Fruit fly (Drosophila melanogaster) whole organism, embryonic: ENCODE measurements around the gene CG16903.

Experiments
- CG10274 ChIP-seq: fragments of 200-800 bp; sonication (Bioruptor generic); optimal IDR thresholded peaks from 3 replicates; lab custom pipeline; 2017; ENCODE audit warnings: missing biosample characterization, mild to moderate bottlenecking, missing genetic modification characterization
- CG11456 ChIP-seq: fragments of 200-800 bp; sonication (Bioruptor generic); IDR thresholded peaks from 3 replicates; pipeline ENCODE4 v1.3.6; 2022; ENCODE audit warnings: missing biosample characterization, missing genetic modification characterization
- CG11723 ChIP-seq: fragments of 200-800 bp; sonication (Bioruptor generic); optimal IDR thresholded peaks from 2 replicates; lab custom pipeline; 2017; ENCODE audit warnings: missing biosample characterization, mild to moderate bottlenecking, missing genetic modification characterization
- CG12071 ChIP-seq: fragments of 200-800 bp; sonication (Bioruptor generic); optimal IDR thresholded peaks from 3 replicates; lab custom pipeline; 2018; ENCODE audit warnings: missing biosample characterization, mild to moderate bottlenecking, missing genetic modification characterization
- CG12391 ChIP-seq: fragments of 200-800 bp; sonication (Bioruptor generic); optimal IDR thresholded peaks from 3 replicates; lab custom pipeline; 2018; ENCODE audit warnings: missing biosample characterization, mild to moderate bottlenecking, missing genetic modification characterization, moderate library complexity
- CG12769 ChIP-seq: fragments of 200-800 bp; sonication (Bioruptor generic); optimal IDR thresholded peaks from 2 replicates; lab custom pipeline; 2019; ENCODE audit warnings: missing biosample characterization, mild to moderate bottlenecking, missing genetic modification characterization, moderate library complexity
- CG14050 ChIP-seq: fragments of 200-800 bp; sonication (Bioruptor generic); IDR thresholded peaks from 3 replicates; pipeline ENCODE4 v1.3.6; 2022; ENCODE audit warnings: missing biosample characterization, missing genetic modification characterization
- CG14667 ChIP-seq: fragments of 200-800 bp; sonication (Bioruptor generic); IDR thresholded peaks from 2 replicates; pipeline ENCODE4 v1.3.6; 2022; ENCODE audit warnings: missing biosample characterization, missing genetic modification characterization
- CG15073 ChIP-seq: fragments of 200-800 bp; sonication (Bioruptor generic); optimal IDR thresholded peaks from 2 replicates; lab custom pipeline; 2016; ENCODE audit warnings: missing biosample characterization, missing genetic modification characterization
- CG1529 ChIP-seq: fragments of 200-800 bp; sonication (Bioruptor generic); optimal IDR thresholded peaks from 3 replicates; lab custom pipeline; 2018; ENCODE audit warnings: missing biosample characterization, missing genetic modification characterization
- CG15696 ChIP-seq: fragments of 200-800 bp; sonication (Bioruptor generic); optimal IDR thresholded peaks from 2 replicates; lab custom pipeline; 2019; ENCODE audit warnings: missing biosample characterization, mild to moderate bottlenecking, missing genetic modification characterization, moderate library complexity
- CG17802 ChIP-seq: fragments of 200-800 bp; sonication (Bioruptor generic); optimal IDR thresholded peaks from 2 replicates; lab custom pipeline; 2018; ENCODE audit warnings: missing biosample characterization, mild to moderate bottlenecking, missing genetic modification characterization, moderate library complexity
- CG1792 ChIP-seq: fragments of 200-800 bp; sonication (Bioruptor generic); optimal IDR thresholded peaks from 2 replicates; lab custom pipeline; 2016; ENCODE audit warnings: missing biosample characterization, missing genetic modification characterization
- CG2120 ChIP-seq: fragments of 200-800 bp; sonication (Bioruptor generic); optimal IDR thresholded peaks from 3 replicates; lab custom pipeline; 2016; ENCODE audit warnings: missing biosample characterization, missing genetic modification characterization
- CG2202 ChIP-seq: fragments of 200-800 bp; sonication (Bioruptor generic); optimal IDR thresholded peaks from 2 replicates; lab custom pipeline; 2018; ENCODE audit warnings: missing biosample characterization, mild to moderate bottlenecking, missing genetic modification characterization
- CG30020 ChIP-seq: fragments of 200-800 bp; optimal IDR thresholded peaks from 2 replicates; lab custom pipeline; 2019; ENCODE audit warnings: missing biosample characterization, mild to moderate bottlenecking, missing genetic modification characterization, moderate library complexity
- CG30403 ChIP-seq: fragments of 200-800 bp; sonication (Bioruptor generic); optimal IDR thresholded peaks from 3 replicates; lab custom pipeline; 2016; ENCODE audit warnings: missing biosample characterization, missing genetic modification characterization
- CG34376 ChIP-seq: fragments of 200-800 bp; sonication (Bioruptor generic); optimal IDR thresholded peaks from 2 replicates; lab custom pipeline; 2018; ENCODE audit warnings: missing biosample characterization, mild to moderate bottlenecking, missing genetic modification characterization
- CG7271 ChIP-seq: fragments of 200-800 bp; sonication (Bioruptor generic); optimal IDR thresholded peaks from 2 replicates; lab custom pipeline; 2018; ENCODE audit warnings: missing biosample characterization, mild to moderate bottlenecking, missing genetic modification characterization, moderate library complexity
- CG7357 ChIP-seq: fragments of 200-800 bp; sonication (Bioruptor generic); IDR thresholded peaks from 3 replicates; pipeline ENCODE4 v1.3.6; 2022; ENCODE audit warnings: missing biosample characterization, missing genetic modification characterization
- CG7372 ChIP-seq: fragments of 200-800 bp; sonication (Bioruptor generic); IDR thresholded peaks from 2 replicates; pipeline ENCODE4 v1.3.6; 2022; ENCODE audit warnings: missing biosample characterization, missing genetic modification characterization
- CG9609 ChIP-seq: fragments of 200-800 bp; sonication (Bioruptor generic); optimal IDR thresholded peaks from 3 replicates; lab custom pipeline; 2016; ENCODE audit warnings: missing biosample characterization, missing genetic modification characterization
- CG9797 ChIP-seq: fragments of 200-800 bp; sonication (Bioruptor generic); optimal IDR thresholded peaks from 3 replicates; lab custom pipeline; 2018; ENCODE audit warnings: missing biosample characterization, mild to moderate bottlenecking, missing genetic modification characterization
- D19B ChIP-seq: fragments of 200-800 bp; sonication (Bioruptor generic); optimal IDR thresholded peaks from 2 replicates; lab custom pipeline; 2017; ENCODE audit warnings: missing biosample characterization, mild to moderate bottlenecking, missing genetic modification characterization
- Dip2 ChIP-seq: fragments of 200-800 bp; sonication (Bioruptor generic); IDR thresholded peaks from 2 replicates; pipeline ENCODE4 v1.3.6; 2022; ENCODE audit warnings: missing biosample characterization, missing genetic modification characterization
- Doc3 ChIP-seq: fragments of 200-800 bp; sonication (Bioruptor generic); IDR thresholded peaks from 3 replicates; pipeline ENCODE4 v1.3.6; 2022; ENCODE audit warnings: missing biosample characterization, missing genetic modification characterization; ENCODE audit not compliant: partially characterized antibody
- E2f1 ChIP-seq: fragments of 200-800 bp; sonication (Bioruptor generic); IDR thresholded peaks from 2 replicates; pipeline ENCODE4 v1.3.6; 2022; ENCODE audit warnings: missing biosample characterization, missing genetic modification characterization
- E2f2 ChIP-seq: fragments of 200-800 bp; sonication (Bioruptor generic); IDR thresholded peaks from 2 replicates; pipeline ENCODE4 v1.3.6; 2022; ENCODE audit warnings: missing biosample characterization, missing genetic modification characterization
- Ets65A ChIP-seq: fragments of 200-800 bp; sonication (Bioruptor generic); peaks from one replicate; lab custom pipeline; 2016; ENCODE audit warnings: missing biosample characterization, missing genetic modification characterization
- Fer2 ChIP-seq: fragments of 200-800 bp; sonication (Bioruptor generic); optimal IDR thresholded peaks from 2 replicates; lab custom pipeline; 2018; ENCODE audit warnings: missing biosample characterization, mild to moderate bottlenecking, missing genetic modification characterization, moderate library complexity
- Gug ChIP-seq: fragments of 200-800 bp; sonication (Bioruptor generic); IDR thresholded peaks from 4 replicates; pipeline ENCODE4 v1.3.6; 2022; ENCODE audit warnings: missing biosample characterization, missing genetic modification characterization
- H2.0 ChIP-seq: fragments of 200-800 bp; sonication (Bioruptor generic); IDR thresholded peaks from 2 replicates; pipeline ENCODE4 v1.3.6; 2022; ENCODE audit warnings: missing biosample characterization, missing genetic modification characterization
- NC2α ChIP-seq: fragments of 200-800 bp; sonication (Bioruptor generic); optimal IDR thresholded peaks from 2 replicates; lab custom pipeline; 2016; ENCODE audit warnings: missing biosample characterization, missing genetic modification characterization
- Nf-YC ChIP-seq: fragments of 200-800 bp; optimal IDR thresholded peaks from 3 replicates; lab custom pipeline; 2019; ENCODE audit warnings: missing biosample characterization, mild to moderate bottlenecking, missing genetic modification characterization, moderate library complexity
- Rfx ChIP-seq: fragments of 200-800 bp; sonication (Bioruptor generic); IDR thresholded peaks from 2 replicates; pipeline ENCODE4 v1.3.6; 2022; ENCODE audit warnings: missing biosample characterization, missing genetic modification characterization
- Rx ChIP-seq: fragments of 200-800 bp; sonication (Bioruptor generic); IDR thresholded peaks from 2 replicates; pipeline ENCODE4 v1.3.6; 2022; ENCODE audit warnings: missing biosample characterization, missing genetic modification characterization
- Sry-δ ChIP-seq: fragments of 200-800 bp; sonication (Bioruptor generic); optimal IDR thresholded peaks from 2 replicates; lab custom pipeline; 2016; ENCODE audit warnings: missing biosample characterization, missing genetic modification characterization
- YL-1 ChIP-seq: fragments of 200-800 bp; sonication (Bioruptor generic); optimal IDR thresholded peaks from 3 replicates; lab custom pipeline; 2017; ENCODE audit warnings: missing biosample characterization, mild to moderate bottlenecking, missing genetic modification characterization
- chn ChIP-seq: fragments of 200-800 bp; sonication (Bioruptor generic); optimal IDR thresholded peaks from 2 replicates; lab custom pipeline; 2016; ENCODE audit warnings: missing biosample characterization, missing genetic modification characterization
- ci ChIP-seq: fragments of 200-800 bp; sonication (Bioruptor generic); IDR thresholded peaks from 3 replicates; pipeline ENCODE4 v1.3.6; 2022; ENCODE audit warnings: missing biosample characterization, missing genetic modification characterization
- dimm ChIP-seq: fragments of 200-800 bp; sonication (Bioruptor generic); IDR thresholded peaks from 2 replicates; pipeline ENCODE4 v1.3.6; 2022; ENCODE audit warnings: missing biosample characterization, missing genetic modification characterization
- esg ChIP-seq: fragments of 200-800 bp; sonication (Bioruptor generic); conservative IDR thresholded peaks from 2 replicates; pipeline ENCODE4 v1.3.6; 2022; ENCODE audit warnings: missing biosample characterization, missing genetic modification characterization
- eve ChIP-seq, 2 experiments: fragments of >200 bp; optimal IDR thresholded peaks; 2 replicates each; lab custom pipeline; 2017; ENCODE audit warnings: missing biosample characterization in 2 of 2, missing genetic modification characterization in 2 of 2
- gem ChIP-seq: fragments of 200-800 bp; sonication (Bioruptor generic); optimal IDR thresholded peaks from 2 replicates; lab custom pipeline; 2019; ENCODE audit warnings: missing biosample characterization, mild to moderate bottlenecking, missing genetic modification characterization, moderate library complexity
- gsb ChIP-seq: fragments of 200-800 bp; sonication (Bioruptor generic); IDR thresholded peaks from 2 replicates; pipeline ENCODE4 v1.3.6; 2022; ENCODE audit warnings: missing biosample characterization, missing genetic modification characterization
- otp ChIP-seq: fragments of 200-800 bp; sonication (Bioruptor generic); IDR thresholded peaks from 3 replicates; pipeline ENCODE4, ENCODE4 v1.3.6; 2022; ENCODE audit warnings: missing biosample characterization, missing genetic modification characterization
- psq ChIP-seq: fragments of 200-800 bp; sonication (Bioruptor generic); optimal IDR thresholded peaks from 2 replicates; lab custom pipeline; 2017; ENCODE audit warnings: missing biosample characterization, missing genetic modification characterization
- schlank ChIP-seq: fragments of 200-800 bp; sonication (Bioruptor generic); optimal IDR thresholded peaks from 2 replicates; lab custom pipeline; 2018; ENCODE audit warnings: missing biosample characterization, mild to moderate bottlenecking, missing genetic modification characterization
- tll ChIP-seq, 2 experiments: fragments of 200-800 bp in 1 of 2; fragments of >200 bp in 1 of 2; sonication (Bioruptor generic) in 1 of 2; optimal IDR thresholded peaks; 2 replicates each; lab custom pipeline; 2017 to 2019; ENCODE audit warnings: missing biosample characterization in 2 of 2, missing genetic modification characterization in 2 of 2, mild to moderate bottlenecking in 1 of 2, moderate library complexity in 1 of 2
- wek ChIP-seq: fragments of 200-800 bp; sonication (Bioruptor generic); optimal IDR thresholded peaks from 3 replicates; lab custom pipeline; 2018; ENCODE audit warnings: missing biosample characterization, mild to moderate bottlenecking, missing genetic modification characterization, moderate library complexity
- zf30C ChIP-seq: fragments of 200-800 bp; sonication (Bioruptor generic); optimal IDR thresholded peaks from 3 replicates; lab custom pipeline; 2018; ENCODE audit warnings: missing biosample characterization, mild to moderate bottlenecking, missing genetic modification characterization

The CG16903 gene

dm6 chrX:2083678-2084162 is 3.5 kb upstream of the CG16903 start (continued):
- TF ChIP-seq otp (GFP tag; lab: Robert Waterston, UW) (peak; percentile 66; the same call in 1 of the 3 replicates), CG34376 (GFP tag; lab: Kevin White, UChicago) (no peak), ci (peak; percentile 90), CG2120 (GFP tag; lab: Kevin White, UChicago) (peak; percentile 77), tll (GFP tag; optimal IDR thresholded peaks at IDR 0.05; lab: Kevin White, UChicago) (no peak), CG9797 (GFP tag; lab: Kevin White, UChicago) (peak; percentile 21), CG7372 (GFP tag; lab: Robert Waterston, UW) (peak; percentile 58), eve (GFP tag; optimal IDR thresholded peaks at IDR 0.05; lab: Kevin White, UChicago) (no peak), Rx (GFP tag; lab: Robert Waterston, UW) (peak; percentile 74), CG14050 (GFP tag; lab: Robert Waterston, UW) (peak; percentile 75), Dip2 (GFP tag; lab: Robert Waterston, UW) (peak; percentile 18; the same call in 1 of the 2 replicates), CG1792 (GFP tag; lab: Kevin White, UChicago) (peak; percentile 74), D19B (GFP tag; lab: Kevin White, UChicago) (peak; percentile 97), CG11723 (GFP tag; lab: Kevin White, UChicago) (peak; percentile 74), CG12071 (GFP tag; lab: Kevin White, UChicago) (peak; percentile 60), NC2α (peak; percentile 69), dimm (GFP tag; lab: Robert Waterston, UW) (peak; percentile 55), CG1529 (GFP tag; lab: Kevin White, UChicago) (peak; percentile 85), CG7357 (GFP tag; lab: Robert Waterston, UW) (peak; percentile 76), wek (GFP tag; lab: Kevin White, UChicago) (peak; percentile 86), CG17802 (tag; lab: Kevin White, UChicago) (peak; percentile 43), Doc3 (GFP tag; lab: Robert Waterston, UW) (no peak), H2.0 (GFP tag; lab: Robert Waterston, UW) (peak; percentile 82), YL-1 (peak; percentile 11), CG11456 (GFP tag; lab: Robert Waterston, UW) (peak; percentile 83), CG30403 (GFP tag; lab: Kevin White, UChicago) (peak; percentile 77), Sry-δ (peak; percentile 44), gem (tag; lab: Kevin White, UChicago) (peak; percentile 84), CG15073 (GFP tag; lab: Kevin White, UChicago) (peak; percentile 37), Ets65A (GFP tag; lab: Kevin White, UChicago) (peak; percentile 97), CG12391 (tag; lab: Kevin White, UChicago) (peak; percentile 85), schlank (tag; lab: Kevin White, UChicago) (peak; percentile 28), CG2202 (tag; lab: Kevin White, UChicago) (peak; percentile 71), Gug (peak; percentile 84), gsb (GFP tag; lab: Robert Waterston, UW) (peak; percentile 72), CG7271 (tag; lab: Kevin White, UChicago) (peak; percentile 9), CG12769 (tag; lab: Kevin White, UChicago) (peak; percentile 92), CG9609 (GFP tag; lab: Kevin White, UChicago) (peak; percentile 86), CG14667 (peak; percentile 81), esg (GFP tag; lab: Robert Waterston, UW) (peak; percentile 82), CG15696 (tag; lab: Kevin White, UChicago) (peak; percentile 23), CG30020 (tag; lab: Kevin White, UChicago) (no peak), E2f2 (peak; percentile 68), Rfx (GFP tag; lab: Robert Waterston, UW) (peak; percentile 83), zf30C (GFP tag; lab: Kevin White, UChicago) (no peak), E2f1 (GFP tag; lab: Robert Waterston, UW) (peak; percentile 89), chn (GFP tag; lab: Kevin White, UChicago) (peak; percentile 89), Fer2 (tag; lab: Kevin White, UChicago) (no peak), CG10274 (GFP tag; lab: Kevin White, UChicago) (peak; percentile 74), Nf-YC (tag; lab: Kevin White, UChicago) (peak; percentile 37), psq (GFP tag; lab: Kevin White, UChicago) (peak; percentile 40)
